Worm (Caenorhabditis elegans): ENCODE data around the gene lys-5.

The lys-5 gene

ce11 chrIV:11646908-11647307 lies 21.5 kb upstream of the lys-5 start:
- TF ChIP-seq med-1 (GFP tag; optimal IDR thresholded peaks at IDR 0.05; ENCODE audit: insufficient read depth) (no peak), ztf-23 (GFP tag; IDR thresholded peaks at IDR 0.05) (no peak), cog-1 (tag; optimal IDR thresholded peaks at IDR 0.05) (no peak), tab-1 (GFP tag; IDR thresholded peaks at IDR 0.05) (no peak), flt-1 (GFP tag; IDR thresholded peaks at IDR 0.05) (no peak), T22C8.4 (GFP tag; IDR thresholded peaks at IDR 0.05) (no peak), ref-1 (GFP tag; conservative IDR thresholded peaks at IDR 0.05) (no peak), klf-2 (GFP tag; conservative IDR thresholded peaks at IDR 0.05) (no peak), ztf-29 (GFP tag; IDR thresholded peaks at IDR 0.05) (no peak)

DNA sequence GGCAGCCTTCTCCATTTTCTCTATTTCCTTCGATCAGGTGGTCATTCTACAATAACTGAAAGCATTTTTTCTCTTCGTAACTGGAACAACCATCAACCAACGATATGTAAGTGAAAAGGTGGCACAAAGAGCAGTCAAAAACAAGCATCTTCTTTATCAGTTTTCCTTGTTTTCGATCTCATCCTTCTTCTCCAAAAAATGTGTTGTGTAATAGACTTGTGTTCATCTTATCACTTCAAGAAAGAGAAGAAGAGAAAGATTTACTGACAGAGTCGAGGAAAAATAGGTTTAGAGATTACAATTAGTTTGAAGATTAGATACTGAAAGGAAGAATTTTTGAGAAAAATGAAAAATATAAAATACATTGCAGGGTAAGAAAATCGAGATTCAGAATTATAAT lies 20.0 kb upstream of the lys-5 start:
- TF ChIP-seq ztf-23 (GFP tag; IDR thresholded peaks at IDR 0.05): no peak
- no peak for TF ChIP-seq ztf-29 (GFP tag; IDR thresholded peaks at IDR 0.05)
- no peak for TF ChIP-seq flt-1 (GFP tag; IDR thresholded peaks at IDR 0.05)
- no peak for TF ChIP-seq tab-1 (GFP tag; IDR thresholded peaks at IDR 0.05)
- TF ChIP-seq cog-1 (tag; optimal IDR thresholded peaks at IDR 0.05): no peak
- no peak for TF ChIP-seq klf-2 (GFP tag; conservative IDR thresholded peaks at IDR 0.05)
- TF ChIP-seq ref-1 (GFP tag; conservative IDR thresholded peaks at IDR 0.05): no peak
- no peak for TF ChIP-seq T22C8.4 (GFP tag; IDR thresholded peaks at IDR 0.05)
- TF ChIP-seq med-1 (GFP tag; optimal IDR thresholded peaks at IDR 0.05; ENCODE audit: insufficient read depth): no peak

DNA sequence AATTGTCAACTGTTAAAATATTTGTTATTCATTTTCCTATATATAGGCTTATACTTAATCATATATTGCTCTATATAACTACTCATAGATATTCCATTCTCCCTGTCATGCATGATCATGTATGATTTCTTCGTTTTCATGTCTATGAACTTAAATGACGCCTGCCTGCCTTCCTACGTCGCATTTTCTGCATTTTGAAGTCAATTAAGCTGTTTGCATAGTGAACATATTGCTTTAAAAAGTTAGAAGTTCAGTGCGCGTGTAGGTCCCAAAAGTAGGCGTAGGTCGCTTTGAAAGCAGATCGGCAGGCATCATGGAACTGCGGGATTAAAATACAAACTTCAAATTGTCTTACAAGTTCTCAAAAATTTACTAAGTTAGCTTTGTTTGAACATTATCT lies 19.3 kb upstream of the lys-5 start:
- TF ChIP-seq T22C8.4 (GFP tag; IDR thresholded peaks at IDR 0.05): no peak
- no peak for TF ChIP-seq cog-1 (tag; optimal IDR thresholded peaks at IDR 0.05)
- TF ChIP-seq klf-2 (GFP tag; conservative IDR thresholded peaks at IDR 0.05): no peak
- no peak for TF ChIP-seq med-1 (GFP tag; optimal IDR thresholded peaks at IDR 0.05; ENCODE audit: insufficient read depth)
- TF ChIP-seq tab-1 (GFP tag; IDR thresholded peaks at IDR 0.05): no peak
- TF ChIP-seq ztf-29 (GFP tag; IDR thresholded peaks at IDR 0.05): no peak
- no peak for TF ChIP-seq ref-1 (GFP tag; conservative IDR thresholded peaks at IDR 0.05)
- TF ChIP-seq ztf-23 (GFP tag; IDR thresholded peaks at IDR 0.05): no peak
- TF ChIP-seq flt-1 (GFP tag; IDR thresholded peaks at IDR 0.05): no peak

ce11 chrIV:11643829-11644228 lies 18.4 kb upstream of the lys-5 start, which contains the start of gene prx-2:
prx-2 (plus strand) TSS chrIV:11644129.
- TF ChIP-seq klf-2 (GFP tag; conservative IDR thresholded peaks at IDR 0.05) (no peak), ref-1 (GFP tag; conservative IDR thresholded peaks at IDR 0.05) (no peak), T22C8.4 (GFP tag; IDR thresholded peaks at IDR 0.05) (no peak), tab-1 (GFP tag; IDR thresholded peaks at IDR 0.05) (no peak), flt-1 (GFP tag; IDR thresholded peaks at IDR 0.05) (no peak), med-1 (GFP tag; optimal IDR thresholded peaks at IDR 0.05; ENCODE audit: insufficient read depth) (no peak), cog-1 (tag; optimal IDR thresholded peaks at IDR 0.05) (no peak), ztf-23 (GFP tag; IDR thresholded peaks at IDR 0.05) (no peak), ztf-29 (GFP tag; IDR thresholded peaks at IDR 0.05) (no peak)

DNA sequence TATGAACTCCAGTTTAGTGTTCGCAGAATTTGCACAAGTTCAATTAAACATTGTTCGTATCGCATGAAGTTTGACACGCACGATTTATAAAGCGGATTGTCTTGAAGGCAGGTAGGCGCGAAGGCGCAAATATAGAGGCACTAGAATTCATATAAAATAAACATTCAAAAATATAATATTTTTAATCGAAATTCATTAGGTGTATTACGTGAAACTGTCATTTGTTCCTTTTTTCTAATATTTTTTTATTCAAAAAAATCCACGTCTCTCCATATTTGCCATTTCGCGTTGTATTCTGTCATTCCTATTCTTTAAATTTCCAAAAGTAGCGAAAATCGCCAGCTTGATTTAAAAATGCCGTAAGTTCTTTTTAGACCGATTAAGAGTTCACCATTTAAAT lies 16.4 kb upstream of the lys-5 start, which contains the start of gene ZK809.1:
TSS of gene ZK809.1 (plus strand) at position 301 of the 400 bp plus-strand sequence.
- no peak for TF ChIP-seq med-1 (GFP tag; optimal IDR thresholded peaks at IDR 0.05; ENCODE audit: insufficient read depth)
- no peak for TF ChIP-seq ztf-23 (GFP tag; IDR thresholded peaks at IDR 0.05)

DNA sequence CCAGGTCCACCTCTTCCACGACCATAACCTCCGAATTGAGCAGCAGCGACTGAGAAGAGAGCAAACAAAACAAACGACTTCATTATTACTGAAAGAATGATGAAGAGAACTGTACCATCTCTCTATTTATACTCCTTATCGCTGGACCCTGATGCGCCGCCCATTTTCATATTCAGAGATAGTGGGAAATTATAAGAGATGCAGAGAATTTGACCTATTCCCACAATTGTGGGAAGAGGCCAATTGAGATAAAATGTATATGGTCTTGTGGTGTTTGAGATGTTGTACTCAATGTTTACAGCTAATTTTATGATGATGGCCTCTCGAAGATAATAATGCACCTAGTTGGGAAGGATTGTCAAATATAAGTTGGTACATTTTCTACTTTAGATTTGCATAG lies 15.5 kb upstream of the lys-5 start, which contains the start of gene ttr-50:
TSS of gene ttr-50 (minus strand) at position 101 of the 400 bp plus-strand sequence.
- TF ChIP-seq tab-1 (GFP tag; IDR thresholded peaks at IDR 0.05) (no peak), T22C8.4 (GFP tag; IDR thresholded peaks at IDR 0.05) (no peak), ztf-29 (GFP tag; IDR thresholded peaks at IDR 0.05) (no peak), flt-1 (GFP tag; IDR thresholded peaks at IDR 0.05) (no peak), ztf-23 (GFP tag; IDR thresholded peaks at IDR 0.05) (no peak), klf-2 (GFP tag; conservative IDR thresholded peaks at IDR 0.05) (no peak), cog-1 (tag; optimal IDR thresholded peaks at IDR 0.05) (no peak), ref-1 (GFP tag; conservative IDR thresholded peaks at IDR 0.05) (no peak), med-1 (GFP tag; optimal IDR thresholded peaks at IDR 0.05; ENCODE audit: insufficient read depth) (no peak)

DNA sequence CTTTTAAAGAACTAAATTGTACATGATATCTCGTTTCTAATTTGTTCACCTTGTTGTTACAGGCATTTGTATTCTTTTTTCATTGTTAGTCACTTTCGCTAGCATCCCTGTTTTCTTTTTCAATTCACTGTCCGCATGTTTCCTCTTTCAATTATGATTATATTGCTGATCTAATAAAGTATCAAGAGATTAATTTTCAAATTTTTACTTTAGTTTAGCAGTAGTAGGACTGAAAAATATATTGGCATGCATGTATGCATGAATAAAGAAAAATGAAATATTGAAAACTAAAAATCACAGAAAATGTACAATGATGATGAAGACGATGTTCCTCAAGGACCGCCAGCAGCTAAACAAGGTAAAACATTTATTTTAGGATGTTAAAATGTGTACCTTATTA lies 12.6 kb upstream of the lys-5 start, which contains the start of gene rbm-17:
TSS of gene rbm-17 (plus strand) at position 301 of the 400 bp plus-strand sequence.
- no peak for TF ChIP-seq ztf-29 (GFP tag; IDR thresholded peaks at IDR 0.05)
- TF ChIP-seq T22C8.4 (GFP tag; IDR thresholded peaks at IDR 0.05): no peak
- TF ChIP-seq klf-2 (GFP tag; conservative IDR thresholded peaks at IDR 0.05): no peak
- no peak for TF ChIP-seq med-1 (GFP tag; optimal IDR thresholded peaks at IDR 0.05; ENCODE audit: insufficient read depth)
- no peak for TF ChIP-seq cog-1 (tag; optimal IDR thresholded peaks at IDR 0.05)
- no peak for TF ChIP-seq ref-1 (GFP tag; conservative IDR thresholded peaks at IDR 0.05)
- TF ChIP-seq ztf-23 (GFP tag; IDR thresholded peaks at IDR 0.05): no peak
- TF ChIP-seq flt-1 (GFP tag; IDR thresholded peaks at IDR 0.05): no peak
- TF ChIP-seq tab-1 (GFP tag; IDR thresholded peaks at IDR 0.05): no peak

- no peak for TF ChIP-seq cog-1 (tag; optimal IDR thresholded peaks at IDR 0.05)
- no peak for TF ChIP-seq ztf-23 (GFP tag; IDR thresholded peaks at IDR 0.05)
- TF ChIP-seq ztf-29 (GFP tag; IDR thresholded peaks at IDR 0.05): no peak
- no peak for TF ChIP-seq tab-1 (GFP tag; IDR thresholded peaks at IDR 0.05)
- no peak for TF ChIP-seq T22C8.4 (GFP tag; IDR thresholded peaks at IDR 0.05)
- TF ChIP-seq flt-1 (GFP tag; IDR thresholded peaks at IDR 0.05): no peak
- no peak for TF ChIP-seq ref-1 (GFP tag; conservative IDR thresholded peaks at IDR 0.05)
- no peak for TF ChIP-seq med-1 (GFP tag; optimal IDR thresholded peaks at IDR 0.05; ENCODE audit: insufficient read depth)
These were observed 11.0 kb upstream of the lys-5 start, which contains the start of gene F58B3.6 for ce11 chrIV:11636409-11636723. F58B3.6 (plus strand) TSS chrIV:11636648.

- no peak for TF ChIP-seq cog-1 (tag; optimal IDR thresholded peaks at IDR 0.05)
- peak; percentile 81 for TF ChIP-seq flt-1 (GFP tag; IDR thresholded peaks at IDR 0.05)
- TF ChIP-seq ztf-23 (GFP tag; IDR thresholded peaks at IDR 0.05): peak; percentile 52; the same call in 1 of the 2 replicates
These were observed 10.3 kb upstream of the lys-5 start, which contains the start of gene mars-1 for ce11 chrIV:11635437-11636408. mars-1 (minus strand) TSS chrIV:11635487.
